Fruit fly (Drosophila melanogaster): ENCODE data around the gene CG32017.

- no peak for TF ChIP-seq tap (tag; optimal IDR thresholded peaks at IDR 0.05)
- no peak for TF ChIP-seq luna (GFP tag; optimal IDR thresholded peaks at IDR 0.05)
- TF ChIP-seq CG31224 (GFP tag; IDR thresholded peaks at IDR 0.05): no peak
- no peak for TF ChIP-seq Tbp (GFP tag; optimal IDR thresholded peaks at IDR 0.05)
- no peak for TF ChIP-seq E2f1 (GFP tag; IDR thresholded peaks at IDR 0.05)
- no peak for TF ChIP-seq CG14860 (GFP tag; IDR thresholded peaks at IDR 0.05; ENCODE audit: partially characterized antibody)
- TF ChIP-seq CG4404 (GFP tag; IDR thresholded peaks at IDR 0.05): no peak
- TF ChIP-seq CG2120 (GFP tag; optimal IDR thresholded peaks at IDR 0.05): no peak
Observed at dm6 chr4:1198599-1198998, 36.6 kb upstream of the CG32017 start, which contains the start of gene Mitf.
